Worm (Caenorhabditis elegans): ENCODE measurements around the gene C55C3.3.

C55C3.3 gene

ce11 chrIV:5649073-5649583 is 36.0 kb upstream of the C55C3.3 start, which contains the start of gene csn-5 (continued):
- TF ChIP-seq duxl-1 (tag; optimal IDR thresholded peaks at IDR 0.05; ENCODE audit: poor library complexity): no peak
- TF ChIP-seq spr-1 (tag; optimal IDR thresholded peaks at IDR 0.05): no peak
- TF ChIP-seq nhr-28 (tag; optimal IDR thresholded peaks at IDR 0.05): no peak
- TF ChIP-seq tra-1 (GFP tag; IDR thresholded peaks at IDR 0.05): no peak
- TF ChIP-seq Y48G9A.11 (GFP tag; IDR thresholded peaks at IDR 0.05): peak; percentile 92
- no peak for TF ChIP-seq lin-1 (GFP tag; IDR thresholded peaks at IDR 0.05)
- no peak for TF ChIP-seq F49E8.2 (tag; optimal IDR thresholded peaks at IDR 0.05; ENCODE audit: borderline replicate concordance)
- no peak for TF ChIP-seq spr-3 (GFP tag; optimal IDR thresholded peaks at IDR 0.05)
- TF ChIP-seq skn-1 (tag; optimal IDR thresholded peaks at IDR 0.05): no peak
- no peak for TF ChIP-seq nhr-41 (GFP tag; IDR thresholded peaks at IDR 0.05)
- no peak for TF ChIP-seq ztf-11 (tag; optimal IDR thresholded peaks at IDR 0.05)
- TF ChIP-seq attf-4 (tag; optimal IDR thresholded peaks at IDR 0.05): no peak
- TF ChIP-seq nhr-6 (tag; optimal IDR thresholded peaks at IDR 0.05): no peak
- no peak for TF ChIP-seq mxl-3 (GFP tag; optimal IDR thresholded peaks at IDR 0.05)
- TF ChIP-seq ZK546.5 (tag; optimal IDR thresholded peaks at IDR 0.05): no peak
- no peak for TF ChIP-seq nhr-10 (tag; optimal IDR thresholded peaks at IDR 0.05)
- TF ChIP-seq lin-29 (GFP tag; IDR thresholded peaks at IDR 0.05): no peak
- TF ChIP-seq ZK337.2 (GFP tag; IDR thresholded peaks at IDR 0.05): no peak
- TF ChIP-seq zfp-3 (GFP tag; conservative IDR thresholded peaks at IDR 0.05): no peak
- no peak for TF ChIP-seq tag-97 (GFP tag; IDR thresholded peaks at IDR 0.05)
- no peak for TF ChIP-seq F44E2.7 (GFP tag; IDR thresholded peaks at IDR 0.05)
- no peak for TF ChIP-seq F26F4.8 (GFP tag; conservative IDR thresholded peaks at IDR 0.05)
- peak; percentile 64 for TF ChIP-seq R02D3.7 (tag; optimal IDR thresholded peaks at IDR 0.05)
- TF ChIP-seq nhr-11 (tag; optimal IDR thresholded peaks at IDR 0.05): no peak
- no peak for TF ChIP-seq nhr-237 (tag; optimal IDR thresholded peaks at IDR 0.05)
- no peak for TF ChIP-seq madf-5 (GFP tag; IDR thresholded peaks at IDR 0.05)
- TF ChIP-seq daf-12 (tag; optimal IDR thresholded peaks at IDR 0.05): no peak
- no peak for TF ChIP-seq ceh-28 (tag; optimal IDR thresholded peaks at IDR 0.05)
- no peak for TF ChIP-seq unc-62 (GFP tag; optimal IDR thresholded peaks at IDR 0.05 in 1 of 2)
- no peak for TF ChIP-seq unc-62 (tag; optimal IDR thresholded peaks at IDR 0.05)
- TF ChIP-seq lin-39 (tag; optimal IDR thresholded peaks at IDR 0.05): no peak
- peak; percentile 12 for TF ChIP-seq dpl-1 (GFP tag; optimal IDR thresholded peaks at IDR 0.05)
- TF ChIP-seq dve-1 (tag; optimal IDR thresholded peaks at IDR 0.05; ENCODE audit: insufficient read depth): no peak
- TF ChIP-seq dmd-8 (GFP tag; IDR thresholded peaks at IDR 0.05): no peak
- no peak for TF ChIP-seq mes-2 (tag; optimal IDR thresholded peaks at IDR 0.05; ENCODE audit: poor library complexity, severe bottlenecking)
- peak; percentile 19 for TF ChIP-seq hlh-30 (tag; optimal IDR thresholded peaks at IDR 0.05; ENCODE audit: insufficient read depth)
- TF ChIP-seq mep-1 (tag; optimal IDR thresholded peaks at IDR 0.05): no peak
- no peak for TF ChIP-seq zag-1 (tag; optimal IDR thresholded peaks at IDR 0.05)

ce11 chrIV:5650761-5651332 is 34.2 kb upstream of the C55C3.3 start:
- TF ChIP-seq madf-5 (GFP tag; IDR thresholded peaks at IDR 0.05): 0 out of 4 replicates have a peak, but pooled peaks of 1 of the 2 experiments have one; percentile 18
- peak; percentile 55 for TF ChIP-seq ceh-20 (GFP tag; IDR thresholded peaks at IDR 0.05)
- TF ChIP-seq gei-8 (GFP tag; optimal IDR thresholded peaks at IDR 0.05): no peak
- TF ChIP-seq pha-4 (GFP tag; IDR thresholded peaks at IDR 0.05): peak; percentile 22
- TF ChIP-seq pha-4 (tag; optimal IDR thresholded peaks at IDR 0.05): no peak
- peak; percentile 60 for TF ChIP-seq T20F7.1 (GFP tag; optimal IDR thresholded peaks at IDR 0.05)
- no peak for TF ChIP-seq egl-27 (tag; optimal IDR thresholded peaks at IDR 0.05)
- TF ChIP-seq lin-38 (GFP tag; IDR thresholded peaks at IDR 0.05): peak; percentile 45
- no peak for TF ChIP-seq ceh-32 (tag; optimal IDR thresholded peaks at IDR 0.05; ENCODE audit: poor library complexity)
- no peak for TF ChIP-seq madf-9 (GFP tag; conservative IDR thresholded peaks at IDR 0.05)
- no peak for TF ChIP-seq daf-16 (GFP tag; optimal IDR thresholded peaks at IDR 0.05)
- peak; percentile 16 for TF ChIP-seq daf-16 (tag; optimal IDR thresholded peaks at IDR 0.05)
- TF ChIP-seq Y105C5A.15 (GFP tag; IDR thresholded peaks at IDR 0.05): peak; percentile 62; the same call in 1 of the 2 replicates
- TF ChIP-seq nhr-102 (tag; optimal IDR thresholded peaks at IDR 0.05): peak; percentile 31
- no peak for TF ChIP-seq ces-1 (GFP tag; optimal IDR thresholded peaks at IDR 0.05)
- TF ChIP-seq dve-1 (tag; optimal IDR thresholded peaks at IDR 0.05; ENCODE audit: insufficient read depth): peak; percentile 29
- TF ChIP-seq daf-19 (GFP tag; conservative IDR thresholded peaks at IDR 0.05): no peak
- no peak for TF ChIP-seq mxl-3 (GFP tag; optimal IDR thresholded peaks at IDR 0.05)
